Fruit fly (Drosophila melanogaster) S2 (cell line): Measurements from ENCODE around the gene Acyp.

Source experiments
- CG8478 ChIP-seq: fragments of >200 bp; optimal IDR thresholded peaks from 2 replicates; lab custom pipeline; 2018
- CTCF ChIP-seq, 2 experiments: fragments of >200 bp; optimal IDR thresholded peaks; 2 replicates each; lab custom pipeline; 2018

DNA sequence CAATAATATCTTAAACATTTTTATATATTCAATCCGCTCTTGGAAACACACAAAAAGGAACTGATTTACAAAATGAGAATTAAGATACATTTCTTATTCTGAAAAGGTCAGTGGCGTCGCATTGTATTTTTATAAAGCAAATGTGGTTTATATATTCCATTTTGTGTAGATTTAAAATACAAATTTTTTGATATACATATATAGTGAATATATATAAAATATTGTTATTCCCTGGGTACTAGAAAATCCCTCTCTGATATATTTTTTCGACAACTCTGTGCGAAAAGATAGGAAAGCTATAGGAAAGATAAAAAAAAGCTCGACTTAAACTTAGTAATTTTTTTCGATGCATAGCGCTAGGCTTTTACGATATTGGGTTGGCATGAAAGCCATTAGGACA is 19.4 kb downstream of the Acyp start, which contains the start of gene CG42711:
- TF ChIP-seq CG8478 (lab: Kevin White, UChicago), result no peak
- no peak for TF ChIP-seq CTCF (optimal IDR thresholded peaks at IDR 0.05; lab: Kevin White, UChicago)
